Worm (Caenorhabditis elegans) whole organism, early embryonic: ENCODE data around the gene srh-23.

Experiments used
- B0310.2 ChIP-seq: sonication (generic microtip); optimal IDR thresholded peaks from 2 replicates; lab custom pipeline; 2016; ENCODE audit warnings: mild to moderate bottlenecking, missing genetic modification characterization, missing compliant biosample characterization
- F13C5.2 ChIP-seq: sonication (generic microtip); optimal IDR thresholded peaks from 2 replicates; lab custom pipeline; 2017; ENCODE audit warnings: mild to moderate bottlenecking, missing genetic modification characterization, inconsistent platforms, missing compliant biosample characterization
- aly-1 ChIP-seq: sonication (generic microtip); optimal IDR thresholded peaks from 2 replicates; lab custom pipeline; 2016; ENCODE audit warnings: missing genetic modification characterization, missing compliant biosample characterization
- ama-1 ChIP-seq: fragments of 150-350 bp; optimal IDR thresholded peaks from 2 replicates; lab custom pipeline; 2014
- ceh-13 ChIP-seq: fragments of 200-800 bp; sonication (Bioruptor generic); optimal IDR thresholded peaks from 2 replicates; lab custom pipeline; 2018; ENCODE audit warnings: mild to moderate bottlenecking, missing genetic modification characterization, missing compliant biosample characterization
- ceh-36 ChIP-seq: sonication (generic microtip); optimal IDR thresholded peaks from 2 replicates; lab custom pipeline; 2016; ENCODE audit warnings: missing genetic modification characterization, inconsistent platforms, missing compliant biosample characterization
- ets-7 ChIP-seq: sonication (generic microtip); optimal IDR thresholded peaks from 2 replicates; lab custom pipeline; 2016; ENCODE audit warnings: missing genotype, missing genetic modification characterization, missing compliant biosample characterization
- flt-1 ChIP-seq: fragments of 200-800 bp; sonication (Bioruptor generic); IDR thresholded peaks from 2 replicates; pipeline ENCODE4 v1.3.6; 2022; ENCODE audit warnings: missing genetic modification characterization, missing compliant biosample characterization
- hmbx-1 ChIP-seq: sonication (generic microtip); optimal IDR thresholded peaks from 2 replicates; lab custom pipeline; 2016; ENCODE audit warnings: mild to moderate bottlenecking, missing genetic modification characterization, missing compliant biosample characterization
- hmg-4 ChIP-seq: fragments of 200-800 bp; sonication (Bioruptor generic); optimal IDR thresholded peaks from 2 replicates; lab custom pipeline; 2018; ENCODE audit warnings: mild to moderate bottlenecking, missing genetic modification characterization, missing compliant biosample characterization
- hnd-1 ChIP-seq: sonication (generic microtip); optimal IDR thresholded peaks from 2 replicates; lab custom pipeline; 2016; ENCODE audit warnings: missing genetic modification characterization, missing compliant biosample characterization
- pes-1 ChIP-seq: fragments of 200-800 bp; sonication (Bioruptor generic); IDR thresholded peaks from 2 replicates; pipeline ENCODE4 v1.3.6; 2022; ENCODE audit warnings: missing genetic modification reagents, missing genetic modification characterization, missing compliant biosample characterization
- scrt-1 ChIP-seq: fragments of 200-800 bp; sonication (Bioruptor generic); IDR thresholded peaks from 2 replicates; pipeline ENCODE4 v1.3.6; 2022; ENCODE audit warnings: missing genetic modification characterization, missing compliant biosample characterization
- sea-1 ChIP-seq: fragments of 200-800 bp; sonication (Bioruptor generic); conservative IDR thresholded peaks from 2 replicates; pipeline ENCODE4 v1.3.6; 2022; ENCODE audit warnings: missing genetic modification characterization, missing compliant biosample characterization
- tbx-11 ChIP-seq: fragments of 200-800 bp; sonication (Bioruptor generic); IDR thresholded peaks from 2 replicates; pipeline ENCODE4 v1.3.6; 2022; ENCODE audit warnings: missing genetic modification characterization, missing compliant biosample characterization
- tbx-37 ChIP-seq: fragments of 200-800 bp; sonication (Bioruptor generic); conservative IDR thresholded peaks from 2 replicates; pipeline ENCODE4 v1.3.6; 2022; ENCODE audit warnings: missing genetic modification reagents, missing genetic modification characterization, missing compliant biosample characterization
- tra-4 ChIP-seq: sonication (generic microtip); optimal IDR thresholded peaks from 2 replicates; lab custom pipeline; 2017; ENCODE audit warnings: missing genetic modification characterization, missing compliant biosample characterization

The srh-23 gene

ce11 chrV:4905953-4906352 is 14.9 kb upstream of the srh-23 start, which contains the start of gene ugt-14:
Gene ugt-14 (plus strand): TSS chrV:4906253.
- TF ChIP-seq hmbx-1 (tag; lab: Kevin White, UChicago), result no peak
- no peak for TF ChIP-seq flt-1 (GFP tag; lab: Robert Waterston, UW)
- TF ChIP-seq hmg-4 (GFP tag; lab: Kevin White, UChicago), result no peak
- TF ChIP-seq ceh-13, result no peak
- TF ChIP-seq sea-1 (GFP tag; lab: Robert Waterston, UW), result no peak
- TF ChIP-seq B0310.2 (tag; lab: Kevin White, UChicago), result no peak
- no peak for TF ChIP-seq pes-1 (GFP tag; lab: Robert Waterston, UW)
- no peak for TF ChIP-seq scrt-1
- no peak for TF ChIP-seq ama-1 (lab: Kevin White, UChicago)
- TF ChIP-seq tbx-37 (GFP tag; lab: Robert Waterston, UW), result no peak
- no peak for TF ChIP-seq hnd-1 (tag; lab: Kevin White, UChicago)
- TF ChIP-seq aly-1 (tag; lab: Kevin White, UChicago), result no peak
- TF ChIP-seq ets-7, result no peak
- no peak for TF ChIP-seq F13C5.2 (tag; lab: Kevin White, UChicago)
- TF ChIP-seq tbx-11 (GFP tag; lab: Robert Waterston, UW), result no peak
- no peak for TF ChIP-seq tra-4 (tag; lab: Kevin White, UChicago)
- no peak for TF ChIP-seq ceh-36

- no peak for TF ChIP-seq scrt-1
- TF ChIP-seq aly-1 (tag; lab: Kevin White, UChicago), result no peak
- no peak for TF ChIP-seq pes-1 (GFP tag; lab: Robert Waterston, UW)
- no peak for TF ChIP-seq ceh-36
- TF ChIP-seq flt-1 (GFP tag; lab: Robert Waterston, UW), result no peak
- TF ChIP-seq hmg-4 (GFP tag; lab: Kevin White, UChicago), result no peak
- no peak for TF ChIP-seq hnd-1 (tag; lab: Kevin White, UChicago)
- TF ChIP-seq ceh-13, result no peak
- TF ChIP-seq F13C5.2 (tag; lab: Kevin White, UChicago), result no peak
- TF ChIP-seq hmbx-1 (tag; lab: Kevin White, UChicago), result no peak
- no peak for TF ChIP-seq sea-1 (GFP tag; lab: Robert Waterston, UW)
- TF ChIP-seq tbx-11 (GFP tag; lab: Robert Waterston, UW), result no peak
- TF ChIP-seq tbx-37 (GFP tag; lab: Robert Waterston, UW), result no peak
- no peak for TF ChIP-seq tra-4 (tag; lab: Kevin White, UChicago)
- no peak for TF ChIP-seq B0310.2 (tag; lab: Kevin White, UChicago)
- TF ChIP-seq ama-1 (lab: Kevin White, UChicago), result no peak
These were observed 12.3 kb upstream of the srh-23 start, which contains the start of gene ugt-13 for ce11 chrV:4908591-4908990. Gene ugt-13 (plus strand): TSS chrV:4908884.

DNA sequence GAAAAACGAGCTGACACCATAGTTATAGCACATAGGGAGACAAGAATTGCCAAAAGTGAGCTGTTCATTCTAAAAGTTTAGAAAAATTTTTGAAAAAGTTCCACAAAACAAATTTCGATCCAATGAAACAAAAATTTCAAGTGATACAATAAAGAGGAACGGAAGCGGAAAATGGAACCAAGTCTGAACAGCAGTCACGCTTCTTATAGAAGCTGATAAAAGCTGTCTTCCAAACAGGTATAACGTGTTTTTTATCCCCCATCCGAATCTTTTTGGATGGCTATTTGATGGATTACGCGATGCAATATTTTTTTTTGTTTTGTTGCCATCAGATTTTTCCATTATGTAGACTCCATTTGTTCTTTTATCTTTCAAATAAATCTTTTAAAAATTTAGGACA is 8.6 kb upstream of the srh-23 start, which contains the start of gene H23N18.5:
H23N18.5 (minus strand) TSS at position 69 of the 400 bp plus-strand sequence.
- TF ChIP-seq F13C5.2 (tag; lab: Kevin White, UChicago), result no peak
- TF ChIP-seq aly-1 (tag; lab: Kevin White, UChicago), result no peak
- no peak for TF ChIP-seq ceh-36
- TF ChIP-seq scrt-1, result no peak
- no peak for TF ChIP-seq hmbx-1 (tag; lab: Kevin White, UChicago)
- TF ChIP-seq flt-1 (GFP tag; lab: Robert Waterston, UW), result no peak
- TF ChIP-seq hnd-1 (tag; lab: Kevin White, UChicago), result no peak
- no peak for TF ChIP-seq hmg-4 (GFP tag; lab: Kevin White, UChicago)
- no peak for TF ChIP-seq tbx-11 (GFP tag; lab: Robert Waterston, UW)
- TF ChIP-seq ceh-13, result no peak
- TF ChIP-seq pes-1 (GFP tag; lab: Robert Waterston, UW), result no peak
- TF ChIP-seq B0310.2 (tag; lab: Kevin White, UChicago), result no peak
- TF ChIP-seq tbx-37 (GFP tag; lab: Robert Waterston, UW), result no peak
- TF ChIP-seq ets-7, result no peak

- TF ChIP-seq hmbx-1 (tag; lab: Kevin White, UChicago) (no peak), scrt-1 (no peak), tbx-11 (GFP tag; lab: Robert Waterston, UW) (no peak), aly-1 (tag; lab: Kevin White, UChicago) (no peak), flt-1 (GFP tag; lab: Robert Waterston, UW) (no peak), pes-1 (GFP tag; lab: Robert Waterston, UW) (no peak), ama-1 (lab: Kevin White, UChicago) (no peak), ets-7 (no peak), B0310.2 (tag; lab: Kevin White, UChicago) (no peak), ceh-13 (no peak), hnd-1 (tag; lab: Kevin White, UChicago) (no peak), F13C5.2 (tag; lab: Kevin White, UChicago) (no peak)
These were observed 7.0 kb upstream of the srh-23 start for ce11 chrV:4913853-4914252.

- TF ChIP-seq B0310.2 (tag; lab: Kevin White, UChicago), result no peak
- no peak for TF ChIP-seq tbx-37 (GFP tag; lab: Robert Waterston, UW)
- no peak for TF ChIP-seq aly-1 (tag; lab: Kevin White, UChicago)
- no peak for TF ChIP-seq pes-1 (GFP tag; lab: Robert Waterston, UW)
- TF ChIP-seq hmbx-1 (tag; lab: Kevin White, UChicago), result no peak
- no peak for TF ChIP-seq scrt-1
- no peak for TF ChIP-seq ets-7
- no peak for TF ChIP-seq tbx-11 (GFP tag; lab: Robert Waterston, UW)
- TF ChIP-seq tra-4 (tag; lab: Kevin White, UChicago), result no peak
- TF ChIP-seq hmg-4 (GFP tag; lab: Kevin White, UChicago), result no peak
- TF ChIP-seq hnd-1 (tag; lab: Kevin White, UChicago), result no peak
- TF ChIP-seq ama-1 (lab: Kevin White, UChicago), result no peak
- TF ChIP-seq ceh-36, result no peak
- no peak for TF ChIP-seq F13C5.2 (tag; lab: Kevin White, UChicago)
- no peak for TF ChIP-seq sea-1 (GFP tag; lab: Robert Waterston, UW)
These were observed 6.0 kb upstream of the srh-23 start, which contains the start of gene H23N18.6 for ce11 chrV:4914879-4915278. Gene H23N18.6 (minus strand): TSS chrV:4915079.

DNA sequence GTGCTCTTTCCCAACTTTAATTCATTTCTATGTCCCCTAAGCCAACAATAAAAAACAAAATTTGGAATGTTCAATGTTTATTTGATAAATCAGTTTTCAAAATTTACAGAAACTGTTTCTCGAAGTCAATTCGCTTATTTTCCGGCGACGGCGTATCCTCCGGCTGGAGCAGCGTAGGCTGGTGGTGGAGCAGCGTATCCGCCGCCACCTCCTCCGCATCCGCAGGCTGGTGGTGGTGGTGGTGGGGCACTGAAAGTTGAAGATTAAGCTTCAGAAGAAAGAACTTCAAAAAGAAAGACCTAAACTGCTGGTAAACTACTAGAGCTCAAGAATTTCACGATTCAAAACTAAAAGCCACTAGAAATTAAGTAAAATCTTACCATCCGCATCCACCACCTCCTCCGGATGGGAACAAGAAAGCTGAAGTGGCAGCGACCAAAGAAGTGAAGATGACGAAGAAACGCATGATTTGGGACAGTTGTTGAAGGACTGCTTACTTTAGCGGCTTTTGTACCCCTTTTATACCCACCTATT is 2.7 kb upstream of the srh-23 start, which contains the start of gene C02E7.7:
C02E7.7 (minus strand) TSS at position 484 of the 534 bp plus-strand sequence.
- no peak for TF ChIP-seq pes-1 (GFP tag; lab: Robert Waterston, UW)
- TF ChIP-seq tbx-11 (GFP tag; lab: Robert Waterston, UW), result no peak
- TF ChIP-seq aly-1 (tag; lab: Kevin White, UChicago), result no peak
- no peak for TF ChIP-seq scrt-1
- no peak for TF ChIP-seq tbx-37 (GFP tag; lab: Robert Waterston, UW)
- TF ChIP-seq F13C5.2 (tag; lab: Kevin White, UChicago), result no peak
- TF ChIP-seq B0310.2 (tag; lab: Kevin White, UChicago), result no peak
